Fruit fly (Drosophila melanogaster) whole organism, adult: ENCODE data around the gene CG32856.
A peak's percentile ranks its signal among the peaks of the same experiment; 100 is the strongest.

Experiments used
- CG11617 ChIP-seq: fragments of 200-800 bp; sonication (Bioruptor generic); optimal IDR thresholded peaks from 2 replicates; lab custom pipeline; 2017; ENCODE audit warnings: mild to moderate bottlenecking, missing biosample characterization, missing genetic modification reagents, missing genetic modification characterization
- CG12768 ChIP-seq: fragments of 200-800 bp; sonication (Bioruptor generic); optimal IDR thresholded peaks from 2 replicates; lab custom pipeline; 2017; ENCODE audit warnings: missing biosample characterization, missing genetic modification characterization, mild to moderate bottlenecking, moderate library complexity, missing genetic modification reagents
- CG14711 ChIP-seq: fragments of 200-800 bp; sonication (Bioruptor generic); optimal IDR thresholded peaks from 2 replicates; lab custom pipeline; 2018; ENCODE audit warnings: missing biosample characterization, mild to moderate bottlenecking, missing genetic modification characterization, moderate library complexity
- CG1620 ChIP-seq: fragments of 200-800 bp; sonication (Bioruptor generic); optimal IDR thresholded peaks from 2 replicates; lab custom pipeline; 2016; ENCODE audit warnings: missing biosample characterization, missing genetic modification characterization
- CG33017 ChIP-seq: fragments of 200-800 bp; sonication (Bioruptor generic); optimal IDR thresholded peaks from 2 replicates; lab custom pipeline; 2018; ENCODE audit warnings: missing biosample characterization, mild to moderate bottlenecking, missing genetic modification characterization, moderate library complexity
- CG5204 ChIP-seq: fragments of 200-800 bp; sonication (Bioruptor generic); optimal IDR thresholded peaks from 2 replicates; lab custom pipeline; 2016; ENCODE audit warnings: missing biosample characterization, missing genetic modification characterization
- CG7045 ChIP-seq: fragments of 200-800 bp; sonication (Bioruptor generic); optimal IDR thresholded peaks from 2 replicates; lab custom pipeline; 2017; ENCODE audit warnings: missing biosample characterization, mild to moderate bottlenecking, missing genetic modification characterization
- CG7101 ChIP-seq: fragments of 200-800 bp; sonication (Bioruptor generic); optimal IDR thresholded peaks from 2 replicates; lab custom pipeline; 2018; ENCODE audit warnings: missing biosample characterization, mild to moderate bottlenecking, missing genetic modification characterization, moderate library complexity
- Clk ChIP-seq: fragments of 200-800 bp; sonication (Bioruptor generic); optimal IDR thresholded peaks from 2 replicates; lab custom pipeline; 2017; ENCODE audit warnings: missing biosample characterization, missing genetic modification characterization
- Crg-1 ChIP-seq: fragments of 200-800 bp; sonication (Bioruptor generic); optimal IDR thresholded peaks from 2 replicates; lab custom pipeline; 2016; ENCODE audit warnings: missing biosample characterization, missing genetic modification characterization
- Hr96 ChIP-seq: fragments of 200-800 bp; sonication (Bioruptor generic); optimal IDR thresholded peaks from 2 replicates; lab custom pipeline; 2016; ENCODE audit warnings: missing biosample characterization, missing genetic modification characterization
- Mnt ChIP-seq: fragments of 200-800 bp; sonication (Bioruptor generic); optimal IDR thresholded peaks from 2 replicates; lab custom pipeline; 2016; ENCODE audit warnings: missing biosample characterization, mild to moderate bottlenecking, missing genetic modification characterization
- bab1 ChIP-seq: fragments of 200-800 bp; sonication (Bioruptor generic); optimal IDR thresholded peaks from 3 replicates; lab custom pipeline; 2019; ENCODE audit warnings: missing biosample characterization, mild to moderate bottlenecking, missing genetic modification characterization, moderate library complexity
- cic ChIP-seq: fragments of 200-800 bp; sonication (Bioruptor generic); optimal IDR thresholded peaks from 2 replicates; lab custom pipeline; 2017; ENCODE audit warnings: missing biosample characterization, mild to moderate bottlenecking, missing genetic modification characterization, moderate library complexity
- cnc ChIP-seq, 2 experiments: fragments of >200 bp; optimal IDR thresholded peaks; 2 replicates each; lab custom pipeline; 2017
- kay ChIP-seq: fragments of 200-800 bp; sonication (Bioruptor generic); peaks from one replicate; lab custom pipeline; 2016; ENCODE audit warnings: missing biosample characterization, missing genetic modification characterization, borderline replicate concordance
- ovo ChIP-seq: fragments of 200-800 bp; sonication (Bioruptor generic); optimal IDR thresholded peaks from 2 replicates; lab custom pipeline; 2016; ENCODE audit warnings: missing biosample characterization, missing genetic modification characterization
- pad ChIP-seq: fragments of 200-800 bp; sonication (Bioruptor generic); optimal IDR thresholded peaks from 3 replicates; lab custom pipeline; 2017; ENCODE audit warnings: missing biosample characterization, missing genetic modification characterization, mild to moderate bottlenecking, moderate library complexity, missing genetic modification reagents
- tj ChIP-seq: fragments of 200-800 bp; sonication (Bioruptor generic); optimal IDR thresholded peaks from 3 replicates; lab custom pipeline; 2017; ENCODE audit warnings: missing biosample characterization, mild to moderate bottlenecking, missing genetic modification characterization, moderate library complexity
- toe ChIP-seq: fragments of 200-800 bp; sonication (Bioruptor generic); optimal IDR thresholded peaks from 2 replicates; lab custom pipeline; 2016; ENCODE audit warnings: missing biosample characterization, missing genetic modification characterization

Gene CG32856

dm6 chr3R:15975170-15975569, 10.0 kb upstream of the CG32856 start:
- TF ChIP-seq cic (GFP tag; lab: Kevin White, UChicago) (peak; percentile 41), cnc (optimal IDR thresholded peaks at IDR 0.05; lab: Kevin White, UChicago) (no peak)

dm6 chr3R:15974235-15974634, 9.1 kb upstream of the CG32856 start:
- TF ChIP-seq CG5204 = peak; percentile 82
- TF ChIP-seq pad (GFP tag; lab: Kevin White, UChicago) = peak; percentile 4
- TF ChIP-seq CG11617 = peak; percentile 81
- TF ChIP-seq CG7045 = peak; percentile 87
- TF ChIP-seq tj (GFP tag; lab: Kevin White, UChicago) = peak; percentile 39
- peak; percentile 78 for TF ChIP-seq toe
- peak; percentile 53 for TF ChIP-seq cic (GFP tag; lab: Kevin White, UChicago)
- no peak for TF ChIP-seq cnc (optimal IDR thresholded peaks at IDR 0.05; lab: Kevin White, UChicago)
- peak; percentile 44 for TF ChIP-seq Clk (GFP tag; lab: Kevin White, UChicago)
- TF ChIP-seq Crg-1 (GFP tag; lab: Kevin White, UChicago) = no peak
- no peak for TF ChIP-seq kay
- no peak for TF ChIP-seq ovo (GFP tag; lab: Kevin White, UChicago)
- TF ChIP-seq Mnt (GFP tag; lab: Kevin White, UChicago) = peak; percentile 25
- peak; percentile 33 for TF ChIP-seq CG1620 (GFP tag; lab: Kevin White, UChicago)
- no peak for TF ChIP-seq Hr96 (GFP tag; lab: Kevin White, UChicago)
- peak; percentile 70 for TF ChIP-seq CG14711 (tag; lab: Kevin White, UChicago)
- TF ChIP-seq CG7101 = peak; percentile 76
- TF ChIP-seq bab1 (GFP tag; lab: Kevin White, UChicago) = peak; percentile 29
- peak; percentile 76 for TF ChIP-seq CG12768 (GFP tag; lab: Kevin White, UChicago)
- TF ChIP-seq CG33017 (tag; lab: Kevin White, UChicago) = peak; percentile 80

dm6 chr3R:15973488-15973975, 8.4 kb upstream of the CG32856 start:
- TF ChIP-seq CG12768 (GFP tag; lab: Kevin White, UChicago) (peak; percentile 21), Crg-1 (GFP tag; lab: Kevin White, UChicago) (peak; percentile 53), CG1620 (GFP tag; lab: Kevin White, UChicago) (no peak), pad (GFP tag; lab: Kevin White, UChicago) (peak; percentile 82), CG5204 (no peak), Mnt (GFP tag; lab: Kevin White, UChicago) (peak; percentile 69), CG33017 (tag; lab: Kevin White, UChicago) (no peak), CG7101 (peak; percentile 12), Clk (GFP tag; lab: Kevin White, UChicago) (no peak), cnc (optimal IDR thresholded peaks at IDR 0.05; lab: Kevin White, UChicago) (no peak), CG14711 (tag; lab: Kevin White, UChicago) (no peak), tj (GFP tag; lab: Kevin White, UChicago) (peak; percentile 19), toe (peak; percentile 15), bab1 (GFP tag; lab: Kevin White, UChicago) (no peak), CG11617 (peak; percentile 2), cic (GFP tag; lab: Kevin White, UChicago) (peak; percentile 98), Hr96 (GFP tag; lab: Kevin White, UChicago) (peak; percentile 17), CG7045 (no peak), kay (no peak), ovo (GFP tag; lab: Kevin White, UChicago) (no peak)

dm6 chr3R:15972979-15973486, 7.9 kb upstream of the CG32856 start, which contains the start of gene Hel89B:
Gene Hel89B, plus strand, starts transcription at chr3R:15973298.
- TF ChIP-seq kay (no peak), pad (GFP tag; lab: Kevin White, UChicago) (no peak), CG11617 (peak; percentile 54), CG5204 (peak; percentile 78), ovo (GFP tag; lab: Kevin White, UChicago) (peak; percentile 9), CG14711 (tag; lab: Kevin White, UChicago) (peak; percentile 33), cnc (optimal IDR thresholded peaks at IDR 0.05; lab: Kevin White, UChicago) (no peak), CG7101 (peak; percentile 50), Mnt (GFP tag; lab: Kevin White, UChicago) (peak; percentile 59), tj (GFP tag; lab: Kevin White, UChicago) (peak; percentile 45), CG33017 (tag; lab: Kevin White, UChicago) (peak; percentile 23), CG12768 (GFP tag; lab: Kevin White, UChicago) (no peak), cic (GFP tag; lab: Kevin White, UChicago) (no peak), CG7045 (peak; percentile 4), toe (peak; percentile 89), bab1 (GFP tag; lab: Kevin White, UChicago) (peak; percentile 56), Hr96 (GFP tag; lab: Kevin White, UChicago) (peak; percentile 57), Crg-1 (GFP tag; lab: Kevin White, UChicago) (no peak), CG1620 (GFP tag; lab: Kevin White, UChicago) (peak; percentile 52), Clk (GFP tag; lab: Kevin White, UChicago) (no peak)

- TF ChIP-seq cic (GFP tag; lab: Kevin White, UChicago) = no peak
- no peak for TF ChIP-seq Clk (GFP tag; lab: Kevin White, UChicago)
- TF ChIP-seq pad (GFP tag; lab: Kevin White, UChicago) = peak; percentile 17
- TF ChIP-seq ovo (GFP tag; lab: Kevin White, UChicago) = no peak
- no peak for TF ChIP-seq Hr96 (GFP tag; lab: Kevin White, UChicago)
- no peak for TF ChIP-seq toe
Observed at dm6 chr3R:15972298-15972978, 7.3 kb upstream of the CG32856 start, which contains the start of gene mor. Gene mor, minus strand, starts transcription at chr3R:15972913.
